Fruit fly (Drosophila melanogaster): ENCODE data around the gene CG13073.
A peak's percentile ranks its signal among the peaks of the same experiment; 100 is the strongest.

Gene CG13073

DNA sequence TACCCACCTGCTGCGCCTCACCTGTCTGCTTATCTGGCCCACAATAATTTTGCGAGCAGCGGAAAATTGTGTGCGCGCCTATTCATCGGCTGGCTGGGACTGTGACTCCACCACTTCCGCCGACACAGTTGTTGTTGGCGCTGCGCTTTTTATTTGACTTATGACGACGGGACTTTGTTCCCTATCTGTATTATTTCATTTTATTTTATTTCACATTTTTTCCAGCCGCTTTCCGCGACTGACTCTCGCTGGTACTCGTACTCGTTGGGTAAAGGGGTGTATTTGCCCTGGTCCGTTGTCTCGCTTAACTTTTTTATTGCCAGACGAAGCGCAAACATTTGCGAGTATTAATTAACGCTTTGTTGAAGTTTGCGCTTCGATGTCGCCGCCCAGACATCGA is 26.2 kb downstream of the CG13073 start:
- TF ChIP-seq CG12768 (GFP tag; optimal IDR thresholded peaks at IDR 0.05) (peak; percentile 67), ovo (GFP tag; optimal IDR thresholded peaks at IDR 0.05) (peak; percentile 36), CG33017 (tag; optimal IDR thresholded peaks at IDR 0.05) (peak; percentile 14), CG14711 (tag; optimal IDR thresholded peaks at IDR 0.05) (no peak), CG7045 (GFP tag; optimal IDR thresholded peaks at IDR 0.05) (peak; percentile 14), cnc (optimal IDR thresholded peaks at IDR 0.05) (no peak), Mnt (GFP tag; optimal IDR thresholded peaks at IDR 0.05) (peak; percentile 41), cic (GFP tag; optimal IDR thresholded peaks at IDR 0.05) (peak; percentile 26), CG5204 (GFP tag; optimal IDR thresholded peaks at IDR 0.05) (no peak), Hr96 (GFP tag; optimal IDR thresholded peaks at IDR 0.05) (peak; percentile 5), CG11617 (GFP tag; optimal IDR thresholded peaks at IDR 0.05) (peak; percentile 34), tj (GFP tag; optimal IDR thresholded peaks at IDR 0.05) (no peak), toe (GFP tag; optimal IDR thresholded peaks at IDR 0.05) (peak; percentile 11), Crg-1 (GFP tag; optimal IDR thresholded peaks at IDR 0.05) (no peak), Clk (GFP tag; optimal IDR thresholded peaks at IDR 0.05) (no peak), pad (GFP tag; optimal IDR thresholded peaks at IDR 0.05) (peak; percentile 10), CG1620 (GFP tag; optimal IDR thresholded peaks at IDR 0.05) (no peak), bab1 (GFP tag; optimal IDR thresholded peaks at IDR 0.05) (no peak), kay (GFP tag; ENCODE audit: borderline replicate concordance) (peak; percentile 86), CG7101 (tag; optimal IDR thresholded peaks at IDR 0.05) (peak; percentile 34)

DNA sequence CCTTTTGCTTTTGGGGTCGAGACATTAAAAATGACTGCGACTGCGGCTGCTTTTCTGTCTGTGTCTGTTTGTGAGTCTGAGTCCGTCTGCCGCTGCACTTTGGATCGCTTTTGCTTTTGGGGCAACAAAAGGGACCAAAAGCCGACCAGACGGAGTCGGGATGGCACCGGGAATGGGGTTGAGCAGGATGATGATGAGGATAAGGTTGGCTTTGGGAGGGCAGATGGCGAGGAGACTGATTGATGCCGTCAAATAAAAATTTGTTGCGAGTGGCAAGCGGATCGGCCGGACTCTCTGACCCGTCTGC is 27.2 kb downstream of the CG13073 start:
- TF ChIP-seq toe (GFP tag; optimal IDR thresholded peaks at IDR 0.05) (no peak), tj (GFP tag; optimal IDR thresholded peaks at IDR 0.05) (no peak), CG5204 (GFP tag; optimal IDR thresholded peaks at IDR 0.05) (no peak), Crg-1 (GFP tag; optimal IDR thresholded peaks at IDR 0.05) (no peak), ovo (GFP tag; optimal IDR thresholded peaks at IDR 0.05) (no peak), CG33017 (tag; optimal IDR thresholded peaks at IDR 0.05) (no peak), Hr96 (GFP tag; optimal IDR thresholded peaks at IDR 0.05) (no peak), cnc (optimal IDR thresholded peaks at IDR 0.05) (no peak), bab1 (GFP tag; optimal IDR thresholded peaks at IDR 0.05) (no peak), CG7101 (tag; optimal IDR thresholded peaks at IDR 0.05) (no peak), cic (GFP tag; optimal IDR thresholded peaks at IDR 0.05) (no peak), CG14711 (tag; optimal IDR thresholded peaks at IDR 0.05) (no peak), Mnt (GFP tag; optimal IDR thresholded peaks at IDR 0.05) (no peak), pad (GFP tag; optimal IDR thresholded peaks at IDR 0.05) (no peak)

DNA sequence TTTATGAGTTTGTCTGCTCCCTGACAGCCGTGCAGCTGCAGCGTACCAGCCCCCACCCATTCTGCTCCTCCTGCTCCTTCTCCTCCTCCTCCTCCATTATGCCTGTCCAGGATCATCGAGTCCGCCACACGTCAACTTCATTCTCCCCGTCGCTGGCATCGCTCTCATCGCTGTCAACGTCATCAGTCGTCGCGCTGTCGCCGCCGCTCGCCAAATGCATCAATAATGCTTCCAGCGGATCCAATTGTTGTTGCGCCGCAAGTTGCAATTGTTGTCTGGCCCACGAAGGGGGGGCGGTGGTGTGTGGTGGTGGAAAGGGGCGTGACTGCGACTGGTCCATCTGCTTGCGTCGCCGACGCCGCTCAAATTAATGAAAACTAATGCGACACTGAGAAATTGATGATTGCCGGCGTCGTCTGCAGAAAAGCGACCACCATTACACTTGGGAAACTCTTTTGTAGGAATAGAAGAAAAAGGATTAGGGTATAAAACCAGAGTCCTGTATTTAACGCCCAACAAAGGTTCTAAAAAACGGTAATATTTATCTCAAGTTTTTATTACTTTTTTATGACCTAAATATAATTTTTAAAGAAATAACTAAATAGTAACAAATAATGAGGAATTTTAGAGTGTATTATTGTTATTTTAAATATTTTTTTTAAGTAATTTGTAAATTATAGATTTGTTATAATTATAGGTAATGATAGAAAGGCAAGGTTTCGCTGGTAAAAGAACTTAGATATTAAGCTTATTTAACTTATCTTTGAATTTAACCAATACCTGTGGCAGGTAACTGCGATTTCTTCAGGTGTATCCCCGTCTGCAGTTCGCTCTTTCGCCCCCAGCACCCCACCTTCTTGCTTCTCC is 27.8 kb downstream of the CG13073 start:
- TF ChIP-seq CG5204 (GFP tag; optimal IDR thresholded peaks at IDR 0.05) (no peak), cnc (optimal IDR thresholded peaks at IDR 0.05) (no peak), ovo (GFP tag; optimal IDR thresholded peaks at IDR 0.05) (no peak), Crg-1 (GFP tag; optimal IDR thresholded peaks at IDR 0.05) (no peak), cic (GFP tag; optimal IDR thresholded peaks at IDR 0.05) (no peak), Hr96 (GFP tag; optimal IDR thresholded peaks at IDR 0.05) (no peak), CG14711 (tag; optimal IDR thresholded peaks at IDR 0.05) (no peak)

DNA sequence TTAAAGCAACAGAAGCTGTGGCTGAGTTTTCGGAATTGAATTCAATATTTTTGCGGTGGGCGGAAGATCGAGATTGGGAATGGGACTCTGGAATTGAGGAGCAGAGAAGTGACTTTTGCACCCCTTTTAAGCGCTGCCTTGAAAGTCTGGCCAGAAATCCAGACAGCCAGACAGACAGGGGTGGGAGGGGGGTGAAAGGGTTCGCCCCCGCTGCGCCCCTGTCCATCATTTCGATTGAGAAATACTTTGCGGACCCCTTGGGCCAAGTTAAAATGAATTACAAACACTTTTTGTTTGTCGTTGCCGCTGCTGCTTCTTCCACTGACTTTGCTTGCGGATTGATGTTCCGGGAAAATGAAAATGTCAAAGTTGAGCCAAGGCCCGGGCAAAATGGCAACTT is 33.6 kb downstream of the CG13073 start:
- no peak for TF ChIP-seq bab1 (GFP tag; optimal IDR thresholded peaks at IDR 0.05)
- TF ChIP-seq CG7045 (GFP tag; optimal IDR thresholded peaks at IDR 0.05): no peak
- TF ChIP-seq ovo (GFP tag; optimal IDR thresholded peaks at IDR 0.05): no peak
- TF ChIP-seq Clk (GFP tag; optimal IDR thresholded peaks at IDR 0.05): no peak
- no peak for TF ChIP-seq pad (GFP tag; optimal IDR thresholded peaks at IDR 0.05)
- no peak for TF ChIP-seq CG7101 (tag; optimal IDR thresholded peaks at IDR 0.05)
- no peak for TF ChIP-seq tj (GFP tag; optimal IDR thresholded peaks at IDR 0.05)
- TF ChIP-seq toe (GFP tag; optimal IDR thresholded peaks at IDR 0.05): no peak

DNA sequence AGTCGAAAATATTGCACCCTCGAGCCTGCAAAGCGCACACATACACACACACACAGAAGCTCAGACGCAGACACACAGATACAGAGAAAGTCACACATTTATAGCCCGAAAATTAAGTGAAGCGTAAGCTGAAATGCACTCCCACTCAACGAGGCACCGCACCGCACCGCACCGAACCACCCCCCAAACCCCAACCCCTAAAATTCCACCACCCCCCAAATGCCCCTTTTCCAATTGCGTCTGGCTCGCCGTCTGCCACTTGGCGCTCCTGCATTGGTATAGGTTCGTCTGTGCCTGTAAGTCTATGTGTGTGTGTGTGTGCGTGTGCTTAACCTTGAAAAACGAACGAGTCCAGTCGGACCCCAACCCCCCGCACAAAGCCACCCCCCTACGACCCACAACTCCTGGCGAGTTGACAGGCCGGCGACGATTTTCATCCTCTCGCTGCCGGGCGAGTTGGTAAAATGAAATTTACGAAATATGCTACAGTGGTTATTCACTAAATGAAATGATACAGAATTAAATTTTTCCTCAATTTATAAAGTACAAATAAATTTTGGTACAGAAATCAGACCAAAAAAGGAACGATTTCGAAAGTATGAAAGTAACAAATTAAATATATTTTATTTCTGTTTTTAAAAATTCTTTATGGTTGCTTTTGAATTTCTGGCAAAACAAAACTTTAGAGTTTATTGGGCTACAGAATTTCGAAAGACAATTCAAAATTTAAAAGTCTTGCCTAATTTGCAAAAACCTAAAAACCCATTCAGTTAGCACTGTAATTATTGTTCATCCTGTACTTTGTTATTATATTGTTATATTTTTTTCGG is 34.3 kb downstream of the CG13073 start:
- TF ChIP-seq Crg-1 (GFP tag; optimal IDR thresholded peaks at IDR 0.05): no peak
- TF ChIP-seq ovo (GFP tag; optimal IDR thresholded peaks at IDR 0.05): no peak
- no peak for TF ChIP-seq bab1 (GFP tag; optimal IDR thresholded peaks at IDR 0.05)
- TF ChIP-seq CG1620 (GFP tag; optimal IDR thresholded peaks at IDR 0.05): no peak
- TF ChIP-seq CG5204 (GFP tag; optimal IDR thresholded peaks at IDR 0.05): no peak

dm6 chr3L:16181330-16181830 is 35.7 kb downstream of the CG13073 start:
- TF ChIP-seq tj (GFP tag; optimal IDR thresholded peaks at IDR 0.05): no peak
- no peak for TF ChIP-seq Clk (GFP tag; optimal IDR thresholded peaks at IDR 0.05)
- TF ChIP-seq CG33017 (tag; optimal IDR thresholded peaks at IDR 0.05): no peak
- TF ChIP-seq CG1620 (GFP tag; optimal IDR thresholded peaks at IDR 0.05): no peak
- no peak for TF ChIP-seq kay (GFP tag; ENCODE audit: borderline replicate concordance)
- no peak for TF ChIP-seq CG7101 (tag; optimal IDR thresholded peaks at IDR 0.05)
- no peak for TF ChIP-seq ovo (GFP tag; optimal IDR thresholded peaks at IDR 0.05)
- TF ChIP-seq toe (GFP tag; optimal IDR thresholded peaks at IDR 0.05): no peak
- TF ChIP-seq CG7045 (GFP tag; optimal IDR thresholded peaks at IDR 0.05): no peak
- no peak for TF ChIP-seq Crg-1 (GFP tag; optimal IDR thresholded peaks at IDR 0.05)
- no peak for TF ChIP-seq CG14711 (tag; optimal IDR thresholded peaks at IDR 0.05)
- TF ChIP-seq CG5204 (GFP tag; optimal IDR thresholded peaks at IDR 0.05): no peak
- TF ChIP-seq cic (GFP tag; optimal IDR thresholded peaks at IDR 0.05): no peak
- no peak for TF ChIP-seq CG11617 (GFP tag; optimal IDR thresholded peaks at IDR 0.05)
- TF ChIP-seq bab1 (GFP tag; optimal IDR thresholded peaks at IDR 0.05): no peak
- no peak for TF ChIP-seq Hr96 (GFP tag; optimal IDR thresholded peaks at IDR 0.05)
- TF ChIP-seq pad (GFP tag; optimal IDR thresholded peaks at IDR 0.05): no peak

Data from whole organism, adult.